Fruit fly (Drosophila melanogaster) whole organism, embryonic: ENCODE data around the gene hgo.

Experiments used
- Atf-2 ChIP-seq: fragments of 200-800 bp; sonication (Bioruptor generic); optimal IDR thresholded peaks from 2 replicates; lab custom pipeline; 2016; ENCODE audit warnings: missing biosample characterization, missing genetic modification characterization
- CG11560 ChIP-seq: fragments of 200-800 bp; sonication (Bioruptor generic); IDR thresholded peaks from 3 replicates; pipeline ENCODE4 v1.3.6; 2022; ENCODE audit warnings: missing biosample characterization, missing genetic modification characterization
- CG4617 ChIP-seq: fragments of 200-800 bp; sonication (Bioruptor generic); optimal IDR thresholded peaks from 3 replicates; lab custom pipeline; 2016; ENCODE audit warnings: missing biosample characterization, missing genetic modification characterization, borderline replicate concordance
- Lpt ChIP-seq: fragments of >200 bp; optimal IDR thresholded peaks from 2 replicates; lab custom pipeline; 2018; ENCODE audit warnings: missing biosample characterization, missing genetic modification characterization
- gce ChIP-seq: fragments of 200-800 bp; sonication (Bioruptor generic); IDR thresholded peaks from 3 replicates; pipeline ENCODE4 v1.3.6; 2022; ENCODE audit warnings: missing biosample characterization, missing genetic modification characterization
- p53 ChIP-seq: fragments of 200-800 bp; sonication (Bioruptor generic); optimal IDR thresholded peaks from 2 replicates; lab custom pipeline; 2016; ENCODE audit warnings: missing biosample characterization, missing genetic modification characterization
- usp ChIP-seq: fragments of >200 bp; optimal IDR thresholded peaks from 2 replicates; lab custom pipeline; 2017; ENCODE audit warnings: missing biosample characterization, missing genetic modification characterization

DNA sequence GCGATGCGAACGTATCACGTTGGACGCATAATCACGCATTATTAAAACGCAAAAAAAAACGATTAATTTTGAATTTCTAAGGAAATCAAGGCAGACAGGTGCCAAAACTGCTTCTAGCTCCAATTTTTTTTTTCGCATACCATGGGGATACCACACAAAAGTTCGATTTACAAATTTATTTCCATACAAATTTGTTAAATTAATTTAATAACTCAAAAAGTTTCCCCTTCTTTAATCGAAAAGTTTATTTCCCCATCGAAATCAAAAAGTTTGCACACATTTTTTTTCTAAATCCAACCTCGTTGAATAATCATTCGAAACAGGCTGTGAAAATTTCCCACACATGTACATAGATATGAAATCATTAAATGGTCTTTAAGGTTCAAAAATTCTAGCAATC, 9.1 kb downstream of the hgo start, which contains the start of gene CG31867:
- TF ChIP-seq Atf-2 (GFP tag; lab: Kevin White, UChicago), result no peak
- TF ChIP-seq CG11560, result no peak
- no peak for TF ChIP-seq Lpt (GFP tag; lab: Kevin White, UChicago)
- no peak for TF ChIP-seq usp (GFP tag; lab: Kevin White, UChicago)
- no peak for TF ChIP-seq p53
- TF ChIP-seq gce, result no peak
- no peak for TF ChIP-seq CG4617 (GFP tag; lab: Kevin White, UChicago)
